Fruit fly (Drosophila melanogaster) whole organism, pupa: ENCODE measurements around the gene CG12091.

Experiments
- CG15710 ChIP-seq: fragments of 200-800 bp; sonication (Bioruptor generic); optimal IDR thresholded peaks from 2 replicates; lab custom pipeline; 2018; ENCODE audit warnings: missing biosample characterization, mild to moderate bottlenecking, missing genetic modification characterization, moderate library complexity
- CG8159 ChIP-seq: fragments of 200-800 bp; sonication (Bioruptor generic); optimal IDR thresholded peaks from 3 replicates; lab custom pipeline; 2018; ENCODE audit warnings: missing biosample characterization, mild to moderate bottlenecking, missing genetic modification characterization, moderate library complexity
- EcR ChIP-seq: fragments of 200-800 bp; sonication (Bioruptor generic); optimal IDR thresholded peaks from 3 replicates; lab custom pipeline; 2019; ENCODE audit warnings: missing biosample characterization, missing genetic modification characterization, mild to moderate bottlenecking, moderate library complexity, missing genetic modification reagents
- gl ChIP-seq: fragments of 200-800 bp; sonication (Bioruptor generic); optimal IDR thresholded peaks from 2 replicates; lab custom pipeline; 2018; ENCODE audit warnings: missing biosample characterization, mild to moderate bottlenecking, missing genetic modification characterization

dm6 chr3L:1536487-1537337 lies at the start of gene CG12091, which contains the start of gene pns:
- peak; percentile 53 for TF ChIP-seq CG8159 (tag; lab: Kevin White, UChicago)
- peak; percentile 57 for TF ChIP-seq EcR (GFP tag; lab: Kevin White, UChicago)
- TF ChIP-seq CG15710 (tag; lab: Kevin White, UChicago): peak; percentile 24
- no peak for TF ChIP-seq gl (tag; lab: Kevin White, UChicago)
